Worm (Caenorhabditis elegans): Measurements from ENCODE around the gene sre-6.

- TF ChIP-seq fax-1 (tag; optimal IDR thresholded peaks at IDR 0.05): no peak
- no peak for TF ChIP-seq pag-3 (tag; optimal IDR thresholded peaks at IDR 0.05; ENCODE audit: borderline replicate concordance)
- no peak for TF ChIP-seq tbx-7 (tag; optimal IDR thresholded peaks at IDR 0.05)
- no peak for TF ChIP-seq ceh-19 (GFP tag; optimal IDR thresholded peaks at IDR 0.05)
- TF ChIP-seq pax-1 (tag; optimal IDR thresholded peaks at IDR 0.05): no peak
- TF ChIP-seq C08G9.2 (tag; optimal IDR thresholded peaks at IDR 0.05): no peak
- TF ChIP-seq npax-4 (tag; optimal IDR thresholded peaks at IDR 0.05): no peak
- no peak for TF ChIP-seq madf-2 (tag; optimal IDR thresholded peaks at IDR 0.05)
These were observed 31.9 kb upstream of the sre-6 start for ce11 chrV:10794463-10794862.
